Worm (Caenorhabditis elegans) whole organism, midembryonic: ENCODE data around the gene nlr-1.

Experiments used
- T22C8.4 ChIP-seq: fragments of 200-800 bp; sonication (Bioruptor generic); IDR thresholded peaks from 2 replicates; pipeline ENCODE4 v1.3.6; 2022; ENCODE audit warnings: missing genetic modification characterization, missing compliant biosample characterization
- cog-1 ChIP-seq: sonication (generic microtip); optimal IDR thresholded peaks from 2 replicates; lab custom pipeline; 2016; ENCODE audit warnings: missing genetic modification characterization, missing compliant biosample characterization
- flt-1 ChIP-seq: fragments of 200-800 bp; sonication (Bioruptor generic); IDR thresholded peaks from 2 replicates; pipeline ENCODE4 v1.3.6; 2022; ENCODE audit warnings: missing genetic modification characterization, missing compliant biosample characterization
- med-1 ChIP-seq: sonication (generic microtip); optimal IDR thresholded peaks from 2 replicates; lab custom pipeline; 2017; ENCODE audit warnings: missing genetic modification characterization, mild to moderate bottlenecking, missing compliant biosample characterization, antibody characterized with exemption, missing genetic modification reagents; ENCODE audit not compliant: insufficient read depth

DNA sequence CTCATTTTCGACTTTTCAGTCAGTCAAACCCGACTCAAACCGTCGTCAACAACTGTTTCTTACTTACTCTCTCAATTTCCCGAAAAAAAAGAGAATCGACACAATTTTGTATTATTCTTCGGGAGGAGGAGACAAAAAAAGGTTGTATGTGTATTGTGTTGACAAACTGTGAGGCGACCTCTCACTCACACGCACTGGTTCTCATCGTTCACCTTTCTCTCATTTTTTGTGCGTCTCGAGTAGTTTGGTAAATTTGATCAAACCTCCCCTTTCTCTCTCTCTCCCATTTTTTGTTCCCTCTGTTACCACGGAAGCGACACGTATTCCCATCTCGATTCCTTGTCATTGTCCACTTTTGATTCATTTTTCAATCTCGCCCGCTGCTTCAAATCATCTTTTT, 20.7 kb upstream of the nlr-1 start:
- no peak for TF ChIP-seq T22C8.4
- TF ChIP-seq flt-1, result no peak
- no peak for TF ChIP-seq cog-1 (tag; lab: Kevin White, UChicago)
- no peak for TF ChIP-seq med-1
